Worm (Caenorhabditis elegans) whole organism, young adult: Measurements from ENCODE around the gene M163.11.
A peak's percentile ranks its signal among the peaks of the same experiment; 100 is the strongest.

Experiments used
- B0261.1 ChIP-seq: sonication (generic microtip); optimal IDR thresholded peaks from 2 replicates; lab custom pipeline; 2016; ENCODE audit warnings: mild to moderate bottlenecking, missing genetic modification characterization, moderate library complexity, missing compliant biosample characterization
- B0336.3 ChIP-seq: fragments of 200-800 bp; sonication (Bioruptor generic); IDR thresholded peaks from 2 replicates; pipeline ENCODE4 v1.3.6; 2022; ENCODE audit warnings: missing genetic modification characterization, missing compliant biosample characterization
- C06A6.2 ChIP-seq: fragments of 200-800 bp; sonication (Bioruptor generic); conservative IDR thresholded peaks from 2 replicates; pipeline ENCODE4 v1.3.6; 2022; ENCODE audit warnings: missing genetic modification characterization, missing compliant biosample characterization
- F52B5.7 ChIP-seq: sonication (generic microtip); optimal IDR thresholded peaks from 2 replicates; lab custom pipeline; 2016; ENCODE audit warnings: mild to moderate bottlenecking, missing genetic modification characterization, missing compliant biosample characterization
- F57C9.4 ChIP-seq: sonication (generic microtip); optimal IDR thresholded peaks from 2 replicates; lab custom pipeline; 2017; ENCODE audit warnings: mild to moderate bottlenecking, missing genetic modification characterization, missing compliant biosample characterization
- T07F8.4 ChIP-seq: sonication (generic microtip); optimal IDR thresholded peaks from 2 replicates; lab custom pipeline; 2016; ENCODE audit warnings: mild to moderate bottlenecking, missing genetic modification characterization, moderate library complexity, missing compliant biosample characterization
- Y53G8AR.9 ChIP-seq: fragments of 200-800 bp; sonication (Bioruptor generic); conservative IDR thresholded peaks from 2 replicates; pipeline ENCODE4 v1.3.6; 2022; ENCODE audit warnings: missing genetic modification reagents, missing genetic modification characterization, missing compliant biosample characterization
- Y67H2A.10 ChIP-seq: fragments of 200-800 bp; sonication (Bioruptor generic); conservative IDR thresholded peaks from 2 replicates; pipeline ENCODE4 v1.3.6; 2022; ENCODE audit warnings: missing genetic modification reagents, missing genetic modification characterization, missing compliant biosample characterization
- ama-1 ChIP-seq, 3 experiments: fragments of 150-350 bp in 1 of 3; sonication (generic microtip) in 2 of 3; optimal IDR thresholded peaks; 2 replicates each; lab custom pipeline; 2014 to 2018; ENCODE audit warnings: missing biosample characterization in 2 of 3, missing genetic modification characterization in 2 of 3, missing genetic modification reagents in 2 of 3
- attf-5 ChIP-seq: fragments of 200-800 bp; sonication (Bioruptor generic); optimal IDR thresholded peaks from 2 replicates; lab custom pipeline; 2018; ENCODE audit warnings: mild to moderate bottlenecking, missing genetic modification characterization, missing compliant biosample characterization
- attf-6 ChIP-seq: fragments of 200-800 bp; sonication (Bioruptor generic); IDR thresholded peaks from 2 replicates; pipeline ENCODE4 v1.3.6; 2022; ENCODE audit warnings: missing genetic modification reagents, missing genetic modification characterization, missing compliant biosample characterization
- bed-1 ChIP-seq: fragments of 200-800 bp; sonication (Bioruptor generic); IDR thresholded peaks from 2 replicates; pipeline ENCODE4 v1.3.6; 2022; ENCODE audit warnings: missing genetic modification reagents, missing genetic modification characterization, missing compliant biosample characterization
- cebp-2 ChIP-seq: fragments of 200-800 bp; sonication (Bioruptor generic); IDR thresholded peaks from 2 replicates; pipeline ENCODE4 v1.3.6; 2022; ENCODE audit warnings: missing genetic modification characterization, missing compliant biosample characterization
- ceh-27 ChIP-seq: fragments of 200-800 bp; sonication (Bioruptor generic); optimal IDR thresholded peaks from 2 replicates; lab custom pipeline; 2018; ENCODE audit warnings: mild to moderate bottlenecking, missing genetic modification characterization, moderate library complexity, missing compliant biosample characterization
- ceh-40 ChIP-seq: fragments of 200-800 bp; sonication (Bioruptor generic); IDR thresholded peaks from 2 replicates; pipeline ENCODE4 v1.3.6; 2022; ENCODE audit warnings: missing genetic modification characterization, missing compliant biosample characterization
- chd-7 ChIP-seq: sonication (generic microtip); optimal IDR thresholded peaks from 2 replicates; lab custom pipeline; 2016; ENCODE audit warnings: mild to moderate bottlenecking, missing genetic modification characterization, moderate library complexity, missing compliant biosample characterization
- dox-1 ChIP-seq: fragments of 200-800 bp; sonication (Bioruptor generic); IDR thresholded peaks from 2 replicates; pipeline ENCODE4 v1.3.6; 2022; ENCODE audit warnings: missing genetic modification reagents, missing genetic modification characterization, missing compliant biosample characterization
- dpff-1 ChIP-seq: sonication (generic microtip); optimal IDR thresholded peaks from 2 replicates; lab custom pipeline; 2017; ENCODE audit warnings: mild to moderate bottlenecking, missing genetic modification characterization, missing compliant biosample characterization
- dpl-1 ChIP-seq: fragments of 150-350 bp; optimal IDR thresholded peaks from 2 replicates; lab custom pipeline; 2014; ENCODE audit warnings: missing biosample characterization, missing genetic modification reagents, missing genetic modification characterization
- efl-1 ChIP-seq: fragments of 150-350 bp; optimal IDR thresholded peaks from 2 replicates; lab custom pipeline; 2014; ENCODE audit warnings: missing biosample characterization, missing genetic modification reagents, missing genetic modification characterization
- egl-18 ChIP-seq: fragments of 200-800 bp; sonication (Bioruptor generic); IDR thresholded peaks from 2 replicates; pipeline ENCODE4 v1.3.6; 2022; ENCODE audit warnings: missing genetic modification reagents, missing genetic modification characterization, missing compliant biosample characterization
- egl-44 ChIP-seq: fragments of 200-800 bp; sonication (Bioruptor generic); IDR thresholded peaks from 2 replicates; pipeline ENCODE4 v1.3.6; 2022; ENCODE audit warnings: missing genetic modification reagents, missing genetic modification characterization, missing compliant biosample characterization
- egrh-3 ChIP-seq: fragments of 200-800 bp; sonication (Bioruptor generic); IDR thresholded peaks from 2 replicates; pipeline ENCODE4 v1.3.6; 2022; ENCODE audit warnings: missing genetic modification reagents, missing genetic modification characterization, missing compliant biosample characterization
- ekl-4 ChIP-seq: fragments of 200-800 bp; sonication (Bioruptor generic); IDR thresholded peaks from 2 replicates; pipeline ENCODE4 v1.3.6; 2022; ENCODE audit warnings: missing genetic modification reagents, missing genetic modification characterization, missing compliant biosample characterization
- him-1 ChIP-seq: sonication (generic microtip); optimal IDR thresholded peaks from 2 replicates; lab custom pipeline; 2016; ENCODE audit warnings: missing genotype, missing genetic modification reagents, missing genetic modification characterization, missing compliant biosample characterization
- hlh-12 ChIP-seq: sonication (generic microtip); optimal IDR thresholded peaks from 2 replicates; lab custom pipeline; 2016; ENCODE audit warnings: missing genetic modification characterization, missing compliant biosample characterization
- hsf-1 ChIP-seq: fragments of 200-800 bp; sonication (Bioruptor generic); IDR thresholded peaks from 2 replicates; pipeline ENCODE4 v1.3.6; 2022; ENCODE audit warnings: missing genetic modification reagents, missing genetic modification characterization, missing compliant biosample characterization
- lsl-1 ChIP-seq: fragments of 200-800 bp; sonication (Bioruptor generic); optimal IDR thresholded peaks from 2 replicates; lab custom pipeline; 2018; ENCODE audit warnings: mild to moderate bottlenecking, missing genetic modification characterization, moderate library complexity, missing compliant biosample characterization
- lsy-27 ChIP-seq: sonication (generic microtip); optimal IDR thresholded peaks from 2 replicates; lab custom pipeline; 2017; ENCODE audit warnings: missing genetic modification characterization, mild to moderate bottlenecking, missing compliant biosample characterization, antibody characterized with exemption, missing genotype, borderline replicate concordance; ENCODE audit not compliant: insufficient read depth
- madf-10 ChIP-seq: sonication (generic microtip); optimal IDR thresholded peaks from 2 replicates; lab custom pipeline; 2016; ENCODE audit warnings: mild to moderate bottlenecking, missing genetic modification characterization, missing compliant biosample characterization
- madf-8 ChIP-seq: fragments of 200-800 bp; sonication (Bioruptor generic); conservative IDR thresholded peaks from 2 replicates; pipeline ENCODE4 v1.3.6; 2022; ENCODE audit warnings: missing genetic modification reagents, missing genetic modification characterization, missing compliant biosample characterization
- mel-28 ChIP-seq: sonication (generic microtip); optimal IDR thresholded peaks from 2 replicates; lab custom pipeline; 2016; ENCODE audit warnings: borderline replicate concordance, mild to moderate bottlenecking, missing genetic modification characterization, missing compliant biosample characterization
- mes-4 ChIP-seq: sonication (generic microtip); optimal IDR thresholded peaks from 2 replicates; lab custom pipeline; 2016; ENCODE audit warnings: missing genotype, missing genetic modification characterization, missing compliant biosample characterization
- nfya-2 ChIP-seq: fragments of 200-800 bp; sonication (Bioruptor generic); IDR thresholded peaks from 2 replicates; pipeline ENCODE4 v1.3.6; 2022; ENCODE audit warnings: missing genetic modification reagents, missing genetic modification characterization, missing compliant biosample characterization
- nfyb-1 ChIP-seq: fragments of 200-800 bp; sonication (Bioruptor generic); IDR thresholded peaks from 2 replicates; pipeline ENCODE4 v1.3.6; 2022; ENCODE audit warnings: missing genetic modification reagents, missing genetic modification characterization, missing compliant biosample characterization
- nhr-120 ChIP-seq: fragments of 200-800 bp; sonication (Bioruptor generic); IDR thresholded peaks from 2 replicates; pipeline ENCODE4 v1.3.6; 2022; ENCODE audit warnings: missing genetic modification characterization, missing compliant biosample characterization
- nhr-80 ChIP-seq: sonication (generic microtip); optimal IDR thresholded peaks from 2 replicates; lab custom pipeline; 2016; ENCODE audit warnings: missing genetic modification characterization, missing compliant biosample characterization
- pha-4 ChIP-seq: fragments of 150-350 bp; sonication (generic microtip); optimal IDR thresholded peaks from 2 replicates; lab custom pipeline; 2014; ENCODE audit warnings: missing biosample characterization, missing genetic modification reagents, missing genetic modification characterization
- rcor-1 ChIP-seq: fragments of 200-800 bp; sonication (Bioruptor generic); IDR thresholded peaks from 2 replicates; pipeline ENCODE4 v1.3.6; 2022; ENCODE audit warnings: missing genetic modification reagents, missing genetic modification characterization, missing compliant biosample characterization
- repo-1 ChIP-seq: sonication (generic microtip); optimal IDR thresholded peaks from 2 replicates; lab custom pipeline; 2017; ENCODE audit warnings: mild to moderate bottlenecking, missing genetic modification characterization, missing compliant biosample characterization
- rpc-1 ChIP-seq, 2 experiments: fragments of 150-350 bp in 1 of 2; sonication (generic microtip) in 1 of 2; optimal IDR thresholded peaks; 2 replicates each; lab custom pipeline; 2014 to 2018; ENCODE audit warnings: missing biosample characterization in 1 of 2, missing genetic modification characterization in 1 of 2, missing genetic modification reagents in 1 of 2, missing genotype in 1 of 2
- sdz-38 ChIP-seq: sonication (generic microtip); optimal IDR thresholded peaks from 2 replicates; lab custom pipeline; 2016; ENCODE audit warnings: missing genotype, missing genetic modification characterization, missing compliant biosample characterization
- snpc-3.4 ChIP-seq: sonication (generic microtip); optimal IDR thresholded peaks from 2 replicates; lab custom pipeline; 2017; ENCODE audit warnings: missing genetic modification characterization, mild to moderate bottlenecking, missing compliant biosample characterization, antibody characterized with exemption, moderate library complexity, missing genotype, missing genetic modification reagents
- somi-1 ChIP-seq: fragments of 200-800 bp; sonication (Bioruptor generic); optimal IDR thresholded peaks from 2 replicates; lab custom pipeline; 2018; ENCODE audit warnings: mild to moderate bottlenecking, missing genetic modification characterization, missing compliant biosample characterization
- tlf-1 ChIP-seq: fragments of 200-800 bp; sonication (Bioruptor generic); optimal IDR thresholded peaks from 2 replicates; lab custom pipeline; 2018; ENCODE audit warnings: mild to moderate bottlenecking, missing genetic modification characterization, missing compliant biosample characterization
- unc-62 ChIP-seq: fragments of 150-350 bp; optimal IDR thresholded peaks from 2 replicates; lab custom pipeline; 2014; ENCODE audit warnings: missing biosample characterization, missing genetic modification reagents, missing genetic modification characterization
- ztf-18 ChIP-seq: sonication (generic microtip); optimal IDR thresholded peaks from 2 replicates; lab custom pipeline; 2016; ENCODE audit warnings: missing genotype, mild to moderate bottlenecking, missing genetic modification characterization, missing compliant biosample characterization
- ztf-22 ChIP-seq: fragments of 200-800 bp; sonication (Bioruptor generic); optimal IDR thresholded peaks from 2 replicates; lab custom pipeline; 2018; ENCODE audit warnings: mild to moderate bottlenecking, missing genetic modification characterization, moderate library complexity, missing compliant biosample characterization
- ztf-28 ChIP-seq: fragments of 200-800 bp; sonication (Bioruptor generic); IDR thresholded peaks from 2 replicates; pipeline ENCODE4 v1.3.6; 2022; ENCODE audit warnings: missing genetic modification reagents, missing genetic modification characterization, missing compliant biosample characterization

The M163.11 gene

ce11 chrX:14480248-14480647 is 1.1 kb downstream of the M163.11 start, which contains the start of gene gfi-3:
TSS of gene gfi-3 (plus strand) at chrX:14480572.
- TF ChIP-seq nfyb-1 (GFP tag; lab: Robert Waterston, UW) (0 out of 2 replicates have a peak, but pooled peaks have one; percentile 50), somi-1 (no peak), him-1 (tag; lab: Kevin White, UChicago) (no peak), F57C9.4 (tag; lab: Kevin White, UChicago) (no peak), tlf-1 (GFP tag; lab: Kevin White, UChicago) (no peak), lsl-1 (GFP tag; lab: Kevin White, UChicago) (no peak), egrh-3 (GFP tag; lab: Robert Waterston, UW) (no peak), lsy-27 (tag; lab: Kevin White, UChicago) (no peak), cebp-2 (GFP tag; lab: Robert Waterston, UW) (no peak), hlh-12 (tag; lab: Kevin White, UChicago) (no peak), egl-44 (GFP tag; lab: Robert Waterston, UW) (no peak), F52B5.7 (tag; lab: Kevin White, UChicago) (no peak), rpc-1 (optimal IDR thresholded peaks at IDR 0.05; lab: Kevin White, UChicago) (no peak), rpc-1 (tag; optimal IDR thresholded peaks at IDR 0.05; lab: Kevin White, UChicago) (no peak), rcor-1 (GFP tag; lab: Robert Waterston, UW) (0 out of 2 replicates have a peak, but pooled peaks have one; percentile 32), ztf-18 (tag; lab: Kevin White, UChicago) (peak; percentile 94), chd-7 (tag; lab: Kevin White, UChicago) (no peak), bed-1 (no peak), hsf-1 (no peak), ceh-27 (peak; percentile 70), madf-8 (no peak), nfya-2 (GFP tag; lab: Robert Waterston, UW) (no peak), mes-4 (tag; lab: Kevin White, UChicago) (no peak), Y53G8AR.9 (no peak), ztf-28 (GFP tag; lab: Robert Waterston, UW) (no peak), attf-5 (peak; percentile 74), ztf-22 (GFP tag; lab: Kevin White, UChicago) (no peak), Y67H2A.10 (GFP tag; lab: Robert Waterston, UW) (no peak), snpc-3.4 (tag; lab: Kevin White, UChicago) (peak; percentile 2), egl-18 (GFP tag; lab: Robert Waterston, UW) (no peak), unc-62 (GFP tag; lab: Kevin White, UChicago) (no peak), sdz-38 (tag; lab: Kevin White, UChicago) (no peak), B0261.1 (tag; lab: Kevin White, UChicago) (peak; percentile 32), dpff-1 (tag; lab: Kevin White, UChicago) (no peak), dpl-1 (no peak), efl-1 (GFP tag; lab: Kevin White, UChicago) (peak; percentile 20), ceh-40 (no peak), B0336.3 (GFP tag; lab: Robert Waterston, UW) (0 out of 2 replicates have a peak, but pooled peaks have one; percentile 37), nhr-80 (tag; lab: Kevin White, UChicago) (peak; percentile 70), nhr-120 (GFP tag; lab: Robert Waterston, UW) (no peak), mel-28 (tag; lab: Kevin White, UChicago) (no peak), T07F8.4 (tag; lab: Kevin White, UChicago) (no peak), repo-1 (no peak), madf-10 (peak; percentile 25), attf-6 (GFP tag; lab: Robert Waterston, UW) (no peak), ekl-4 (GFP tag; lab: Robert Waterston, UW) (no peak), dox-1 (GFP tag; lab: Robert Waterston, UW) (peak; percentile 74), C06A6.2 (GFP tag; lab: Robert Waterston, UW) (0 out of 2 replicates have a peak, but pooled peaks have one; percentile 33), ama-1 (optimal IDR thresholded peaks at IDR 0.05; lab: Kevin White, UChicago) (no peak), ama-1 (GFP tag; optimal IDR thresholded peaks at IDR 0.05; lab: Kevin White, UChicago) (no peak), pha-4 (no peak)
